Fruit fly (Drosophila melanogaster) whole organism, prepupa: Measurements from ENCODE around the gene trk.

ENCODE experiments used
- Blimp-1 ChIP-seq: fragments of 200-800 bp; sonication (Bioruptor generic); optimal IDR thresholded peaks from 3 replicates; lab custom pipeline; 2017; ENCODE audit warnings: missing biosample characterization, missing genetic modification characterization, mild to moderate bottlenecking, moderate library complexity, missing genetic modification reagents
- CG10669 ChIP-seq: fragments of 200-800 bp; sonication (Bioruptor generic); optimal IDR thresholded peaks from 3 replicates; lab custom pipeline; 2018; ENCODE audit warnings: missing biosample characterization, mild to moderate bottlenecking, missing genetic modification characterization, moderate library complexity
- CG11294 ChIP-seq: fragments of 200-800 bp; sonication (Bioruptor generic); IDR thresholded peaks from 2 replicates; pipeline ENCODE4 v1.3.6; 2022; ENCODE audit warnings: missing biosample characterization, missing genetic modification characterization
- CG11902 ChIP-seq: fragments of 200-800 bp; sonication (Bioruptor generic); optimal IDR thresholded peaks from 3 replicates; lab custom pipeline; 2016; ENCODE audit warnings: missing biosample characterization, missing genetic modification characterization
- CG15336 ChIP-seq: fragments of 200-800 bp; sonication (Bioruptor generic); IDR thresholded peaks from 2 replicates; pipeline ENCODE4 v1.3.6; 2022; ENCODE audit warnings: missing biosample characterization, missing genetic modification characterization
- CG1621 ChIP-seq: fragments of 200-800 bp; sonication (Bioruptor generic); optimal IDR thresholded peaks from 3 replicates; lab custom pipeline; 2018; ENCODE audit warnings: missing biosample characterization, mild to moderate bottlenecking, missing genetic modification characterization
- CG16779 ChIP-seq: fragments of 200-800 bp; sonication (Bioruptor generic); optimal IDR thresholded peaks from 3 replicates; lab custom pipeline; 2017; ENCODE audit warnings: missing biosample characterization, mild to moderate bottlenecking, missing genetic modification characterization
- CG3032 ChIP-seq: fragments of 200-800 bp; optimal IDR thresholded peaks from 2 replicates; lab custom pipeline; 2019; ENCODE audit warnings: missing biosample characterization, mild to moderate bottlenecking, missing genetic modification characterization, moderate library complexity
- CG31627 ChIP-seq: fragments of 200-800 bp; sonication (Bioruptor generic); optimal IDR thresholded peaks from 3 replicates; lab custom pipeline; 2016; ENCODE audit warnings: missing biosample characterization, missing genetic modification characterization
- CG32006 ChIP-seq: fragments of 200-800 bp; sonication (Bioruptor generic); optimal IDR thresholded peaks from 3 replicates; lab custom pipeline; 2017; ENCODE audit warnings: missing biosample characterization, mild to moderate bottlenecking, missing genetic modification characterization
- CG6792 ChIP-seq: fragments of 200-800 bp; sonication (Bioruptor generic); optimal IDR thresholded peaks from 3 replicates; lab custom pipeline; 2016; ENCODE audit warnings: missing biosample characterization, missing genetic modification characterization
- CG6808 ChIP-seq: fragments of 200-800 bp; sonication (Bioruptor generic); optimal IDR thresholded peaks from 3 replicates; lab custom pipeline; 2017; ENCODE audit warnings: missing biosample characterization, missing genetic modification characterization, mild to moderate bottlenecking, moderate library complexity, missing genetic modification reagents
- CG6854 ChIP-seq: fragments of 200-800 bp; sonication (Bioruptor generic); optimal IDR thresholded peaks from 2 replicates; lab custom pipeline; 2017; ENCODE audit warnings: missing biosample characterization, mild to moderate bottlenecking, missing genetic modification characterization
- CG7368 ChIP-seq: fragments of 200-800 bp; sonication (Bioruptor generic); optimal IDR thresholded peaks from 3 replicates; lab custom pipeline; 2016; ENCODE audit warnings: missing biosample characterization, missing genetic modification characterization
- CG8119 ChIP-seq: fragments of 200-800 bp; sonication (Bioruptor generic); IDR thresholded peaks from 3 replicates; pipeline ENCODE4 v1.3.6; 2022; ENCODE audit warnings: missing biosample characterization, missing genetic modification characterization
- CG8632 ChIP-seq: fragments of 200-800 bp; sonication (Bioruptor generic); optimal IDR thresholded peaks from 3 replicates; lab custom pipeline; 2016; ENCODE audit warnings: missing biosample characterization, missing genetic modification characterization
- CG9139 ChIP-seq: fragments of 200-800 bp; sonication (Bioruptor generic); optimal IDR thresholded peaks from 3 replicates; lab custom pipeline; 2017; ENCODE audit warnings: missing biosample characterization, mild to moderate bottlenecking, missing genetic modification characterization
- Eip75B ChIP-seq: fragments of 200-800 bp; sonication (Bioruptor generic); optimal IDR thresholded peaks from 3 replicates; lab custom pipeline; 2016; ENCODE audit warnings: missing biosample characterization, missing genetic modification characterization
- Eip78C ChIP-seq: fragments of 200-800 bp; sonication (Bioruptor generic); peaks from one replicate; lab custom pipeline; 2016; ENCODE audit warnings: missing biosample characterization, missing genetic modification characterization
- Eip93F ChIP-seq: fragments of 200-800 bp; sonication (Bioruptor generic); optimal IDR thresholded peaks from 2 replicates; lab custom pipeline; 2016; ENCODE audit warnings: missing biosample characterization, mild to moderate bottlenecking, missing genetic modification characterization
- Ets96B ChIP-seq: fragments of 200-800 bp; optimal IDR thresholded peaks from 2 replicates; lab custom pipeline; 2019; ENCODE audit warnings: missing biosample characterization, mild to moderate bottlenecking, missing genetic modification characterization, moderate library complexity
- Hr38 ChIP-seq: sonication (Bioruptor generic); optimal IDR thresholded peaks from 2 replicates; lab custom pipeline; 2016; ENCODE audit warnings: missing biosample characterization, missing genetic modification characterization
- Hr39 ChIP-seq: fragments of 200-800 bp; sonication (Bioruptor generic); optimal IDR thresholded peaks from 2 replicates; lab custom pipeline; 2016; ENCODE audit warnings: missing biosample characterization, missing genetic modification characterization
- OdsH ChIP-seq: fragments of 200-800 bp; sonication (Bioruptor generic); optimal IDR thresholded peaks from 3 replicates; lab custom pipeline; 2016; ENCODE audit warnings: missing biosample characterization, missing genetic modification characterization
- Smox ChIP-seq: fragments of 200-800 bp; sonication (Bioruptor generic); optimal IDR thresholded peaks from 3 replicates; lab custom pipeline; 2016; ENCODE audit warnings: missing biosample characterization, missing genetic modification characterization
- Sox102F ChIP-seq: fragments of 200-800 bp; sonication (Bioruptor generic); optimal IDR thresholded peaks from 2 replicates; lab custom pipeline; 2016; ENCODE audit warnings: missing biosample characterization, mild to moderate bottlenecking, missing genetic modification characterization
- Sox15 ChIP-seq: fragments of 200-800 bp; sonication (Bioruptor generic); optimal IDR thresholded peaks from 3 replicates; lab custom pipeline; 2016; ENCODE audit warnings: missing biosample characterization, missing genetic modification characterization
- acj6 ChIP-seq: fragments of 200-800 bp; sonication (Bioruptor generic); optimal IDR thresholded peaks from 3 replicates; lab custom pipeline; 2016; ENCODE audit warnings: missing biosample characterization, missing genetic modification characterization
- dsx ChIP-seq: fragments of 200-800 bp; optimal IDR thresholded peaks from 3 replicates; lab custom pipeline; 2019; ENCODE audit warnings: missing biosample characterization, mild to moderate bottlenecking, missing genetic modification characterization, moderate library complexity; ENCODE audit not compliant: poor library complexity, severe bottlenecking
- fd85E ChIP-seq: fragments of 200-800 bp; sonication (Bioruptor generic); optimal IDR thresholded peaks from 3 replicates; lab custom pipeline; 2016; ENCODE audit warnings: missing biosample characterization, missing genetic modification characterization
- fkh ChIP-seq: fragments of 200-800 bp; sonication (Bioruptor generic); optimal IDR thresholded peaks from 3 replicates; lab custom pipeline; 2017; ENCODE audit warnings: missing biosample characterization, mild to moderate bottlenecking, missing genetic modification characterization, moderate library complexity
- net ChIP-seq: fragments of 200-800 bp; sonication (Bioruptor generic); optimal IDR thresholded peaks from 3 replicates; lab custom pipeline; 2016; ENCODE audit warnings: missing biosample characterization, missing genetic modification characterization
- pdm3 ChIP-seq: fragments of 200-800 bp; sonication (Bioruptor generic); optimal IDR thresholded peaks from 3 replicates; lab custom pipeline; 2016; ENCODE audit warnings: missing biosample characterization, missing genetic modification characterization
- salr ChIP-seq, 2 experiments: fragments of 200-800 bp; sonication (Bioruptor generic); optimal IDR thresholded peaks; 3 replicates each; lab custom pipeline; 2016 to 2018; ENCODE audit warnings: missing biosample characterization in 2 of 2, missing genetic modification characterization in 2 of 2, mild to moderate bottlenecking in 1 of 2
- topi ChIP-seq: fragments of 200-800 bp; sonication (Bioruptor generic); optimal IDR thresholded peaks from 3 replicates; lab custom pipeline; 2016; ENCODE audit warnings: missing biosample characterization, missing genetic modification characterization

trk gene

dm6 chr2L:10276846-10277245, 4.7 kb upstream of the trk start (continued):
- peak; percentile 63 for TF ChIP-seq OdsH
- peak; percentile 10 for TF ChIP-seq Hr38 (GFP tag; lab: Kevin White, UChicago)
- TF ChIP-seq, all 60 proteins: peak for 22

dm6 chr2L:10276436-10276835, 4.3 kb upstream of the trk start:
- TF ChIP-seq Ets96B (tag; lab: Kevin White, UChicago) (peak; percentile 69), CG6792 (GFP tag; lab: Kevin White, UChicago) (peak; percentile 20), CG11294 (GFP tag; lab: Robert Waterston, UW) (peak; percentile 42; the same call in 1 of the 2 replicates), Eip93F (GFP tag; lab: Kevin White, UChicago) (no peak), CG31627 (no peak), CG3032 (tag; lab: Kevin White, UChicago) (peak; percentile 67), CG32006 (GFP tag; lab: Kevin White, UChicago) (no peak), acj6 (GFP tag; lab: Kevin White, UChicago) (peak; percentile 32), Sox102F (GFP tag; lab: Kevin White, UChicago) (no peak), Eip75B (GFP tag; lab: Kevin White, UChicago) (no peak), fd85E (GFP tag; lab: Kevin White, UChicago) (peak; percentile 5), Eip78C (peak; percentile 84), CG8119 (peak; percentile 70; the same call in 2 of the 3 replicates), CG6854 (peak; percentile 37), CG15336 (GFP tag; lab: Robert Waterston, UW) (peak; percentile 82), fkh (GFP tag; lab: Kevin White, UChicago) (peak; percentile 21), pdm3 (no peak), CG8632 (GFP tag; lab: Kevin White, UChicago) (peak; percentile 42)

- TF ChIP-seq Eip75B (GFP tag; lab: Kevin White, UChicago) (no peak), acj6 (GFP tag; lab: Kevin White, UChicago) (no peak), Sox15 (GFP tag; lab: Kevin White, UChicago) (no peak), topi (GFP tag; lab: Kevin White, UChicago) (no peak), salr (GFP tag; optimal IDR thresholded peaks at IDR 0.05; lab: Kevin White, UChicago) (no peak), Blimp-1 (GFP tag; lab: Kevin White, UChicago) (no peak), Ets96B (tag; lab: Kevin White, UChicago) (no peak), net (no peak), Smox (no peak), CG7368 (GFP tag; lab: Kevin White, UChicago) (no peak), CG9139 (no peak), CG8632 (GFP tag; lab: Kevin White, UChicago) (no peak), Hr39 (no peak), CG32006 (GFP tag; lab: Kevin White, UChicago) (no peak), Sox102F (GFP tag; lab: Kevin White, UChicago) (no peak), CG6808 (no peak), CG31627 (no peak), CG10669 (GFP tag; lab: Kevin White, UChicago) (no peak), CG16779 (tag; lab: Kevin White, UChicago) (no peak), CG6854 (no peak)
Observed at dm6 chr2L:10269854-10270253, 2.3 kb downstream of the trk start, which contains the start of gene Mulk. Mulk (plus strand) TSS chr2L:10270051.

- TF ChIP-seq CG11902 (no peak), CG31627 (no peak), dsx (GFP tag; lab: Kevin White, UChicago) (no peak), CG9139 (no peak), Hr38 (GFP tag; lab: Kevin White, UChicago) (no peak)
Observed at dm6 chr2L:10268688-10269087, 3.4 kb downstream of the trk start, which contains the start of gene CG4957. CG4957 (plus strand) TSS chr2L:10268872.

- no peak for TF ChIP-seq CG1621 (tag; lab: Kevin White, UChicago)
- TF ChIP-seq fkh (GFP tag; lab: Kevin White, UChicago) = peak; percentile 78
Observed at dm6 chr2L:10266511-10266910, 5.6 kb downstream of the trk start, which contains the start of gene CG4953. CG4953 (plus strand) TSS chr2L:10266703.
